Worm (Caenorhabditis elegans) whole organism, L4 larva: ENCODE measurements around the gene sahd-1.

Experiments
- F10B5.3 ChIP-seq: sonication (generic microtip); optimal IDR thresholded peaks from 2 replicates; lab custom pipeline; 2016; ENCODE audit warnings: mild to moderate bottlenecking, missing genetic modification characterization, missing compliant biosample characterization
- R02D3.7 ChIP-seq: fragments of 150-350 bp; sonication (generic microtip); optimal IDR thresholded peaks from 3 replicates; lab custom pipeline; 2014; ENCODE audit warnings: missing biosample characterization, missing genetic modification characterization
- dmd-9 ChIP-seq: fragments of 200-800 bp; sonication (Bioruptor generic); IDR thresholded peaks from 2 replicates; pipeline ENCODE4 v1.3.6; 2022; ENCODE audit warnings: missing genetic modification reagents, missing genetic modification characterization, missing compliant biosample characterization
- dve-1 ChIP-seq: sonication (generic microtip); optimal IDR thresholded peaks from 2 replicates; lab custom pipeline; 2017; ENCODE audit warnings: antibody characterized with exemption, mild to moderate bottlenecking, missing genetic modification characterization, missing compliant biosample characterization; ENCODE audit not compliant: insufficient read depth
- egl-43 ChIP-seq: fragments of 200-800 bp; sonication (Bioruptor generic); IDR thresholded peaks from 2 replicates; pipeline ENCODE4 v1.3.6; 2022; ENCODE audit warnings: missing genetic modification reagents, missing genetic modification characterization, missing compliant biosample characterization
- hlh-11 ChIP-seq: fragments of 200-800 bp; sonication (Bioruptor generic); optimal IDR thresholded peaks from 2 replicates; lab custom pipeline; 2018; ENCODE audit warnings: mild to moderate bottlenecking, missing genetic modification characterization, missing compliant biosample characterization
- mdl-1 ChIP-seq, 2 experiments: fragments of 150-350 bp in 1 of 2; sonication (generic microtip) in 1 of 2; optimal IDR thresholded peaks; 2 replicates each; lab custom pipeline; 2014 to 2017; ENCODE audit warnings: missing biosample characterization in 2 of 2, missing genetic modification characterization in 2 of 2
- nhr-28 ChIP-seq: fragments of 150-350 bp; optimal IDR thresholded peaks from 2 replicates; lab custom pipeline; 2014; ENCODE audit warnings: missing biosample characterization, missing genetic modification characterization
- nhr-76 ChIP-seq: fragments of 150-350 bp; optimal IDR thresholded peaks from 2 replicates; lab custom pipeline; 2014; ENCODE audit warnings: missing biosample characterization, missing genetic modification characterization
- pha-4 ChIP-seq, 2 experiments: fragments of 150-350 bp in 1 of 2; fragments of 200-800 bp in 1 of 2; sonication (Bioruptor generic) in 1 of 2; IDR thresholded peaks in 1 of 2; optimal IDR thresholded peaks in 1 of 2; 2 replicates each; pipeline versions ENCODE4 v1.3.6 to Lab custom; 2014 to 2022; ENCODE audit warnings: missing genetic modification characterization in 2 of 2, missing genetic modification reagents in 2 of 2, missing biosample characterization in 1 of 2, missing compliant biosample characterization in 1 of 2
- sdz-12 ChIP-seq: fragments of 200-800 bp; sonication (Bioruptor generic); optimal IDR thresholded peaks from 2 replicates; lab custom pipeline; 2018; ENCODE audit warnings: mild to moderate bottlenecking, missing genetic modification characterization, missing compliant biosample characterization
- tag-97 ChIP-seq: fragments of 200-800 bp; sonication (Bioruptor generic); IDR thresholded peaks from 2 replicates; pipeline ENCODE4 v1.3.6; 2022; ENCODE audit warnings: missing genetic modification characterization, missing compliant biosample characterization
- unc-130 ChIP-seq: sonication (generic microtip); optimal IDR thresholded peaks from 2 replicates; lab custom pipeline; 2016; ENCODE audit warnings: missing genetic modification reagents, missing genetic modification characterization, missing compliant biosample characterization

Gene sahd-1

ce11 chrII:5460911-5461310, 53.8 kb downstream of the sahd-1 start (continued):
- no peak for TF ChIP-seq tag-97 (GFP tag; lab: Robert Waterston, UW)
- no peak for TF ChIP-seq unc-130 (GFP tag; lab: Kevin White, UChicago)
- TF ChIP-seq R02D3.7 (tag; lab: Kevin White, UChicago), result no peak
- no peak for TF ChIP-seq mdl-1 (tag; optimal IDR thresholded peaks at IDR 0.05; lab: Kevin White, UChicago)
- TF ChIP-seq sdz-12 (GFP tag; lab: Kevin White, UChicago), result no peak
- no peak for TF ChIP-seq nhr-76 (tag; lab: Kevin White, UChicago)
- TF ChIP-seq egl-43, result no peak
- TF ChIP-seq dve-1 (tag; lab: Kevin White, UChicago), result peak; percentile 38
- TF ChIP-seq F10B5.3, result no peak
- TF ChIP-seq pha-4 (GFP tag; IDR thresholded peaks at IDR 0.05; lab: Robert Waterston, UW), result no peak
- peak; percentile 20 for TF ChIP-seq pha-4 (tag; optimal IDR thresholded peaks at IDR 0.05; lab: Kevin White, UChicago)
- TF ChIP-seq hlh-11 (tag; lab: Kevin White, UChicago), result peak; percentile 64
- TF ChIP-seq, all 104 proteins: peak for 11

- peak; percentile 55 for TF ChIP-seq nhr-28 (tag; lab: Kevin White, UChicago)
- no peak for TF ChIP-seq dmd-9 (GFP tag; lab: Robert Waterston, UW)
- peak; percentile 33 for TF ChIP-seq hlh-11 (tag; lab: Kevin White, UChicago)
Observed at ce11 chrII:5459534-5459933, 55.2 kb downstream of the sahd-1 start.
